Fruit fly (Drosophila melanogaster) S2 (cell line): ENCODE measurements around the gene e.

Experiments
- CG8478 ChIP-seq: fragments of >200 bp; optimal IDR thresholded peaks from 2 replicates; lab custom pipeline; 2018
- CTCF ChIP-seq, 2 experiments: fragments of >200 bp; optimal IDR thresholded peaks; 2 replicates each; lab custom pipeline; 2018

Gene e

DNA sequence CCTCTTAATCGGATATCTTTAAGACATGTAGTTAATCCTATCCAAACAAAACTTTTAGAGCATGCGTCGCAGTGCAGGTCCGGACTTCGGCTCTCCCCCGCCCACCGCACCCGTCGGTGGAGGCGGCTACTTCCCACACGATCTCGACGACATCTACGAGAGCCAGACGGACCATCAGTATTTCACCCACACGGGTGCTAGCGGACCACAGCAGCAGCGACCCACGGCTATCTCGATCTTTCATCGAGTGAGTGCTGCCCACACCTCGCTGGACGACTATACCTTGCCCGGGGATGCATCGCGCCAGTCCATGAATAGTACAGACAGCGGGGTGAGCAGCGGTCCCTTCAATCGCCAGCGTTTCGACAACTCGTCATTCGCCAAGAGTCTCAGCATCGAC lies 35.4 kb downstream of the e start:
- no peak for TF ChIP-seq CG8478
- no peak for TF ChIP-seq CTCF (optimal IDR thresholded peaks at IDR 0.05; lab: Kevin White, UChicago)

DNA sequence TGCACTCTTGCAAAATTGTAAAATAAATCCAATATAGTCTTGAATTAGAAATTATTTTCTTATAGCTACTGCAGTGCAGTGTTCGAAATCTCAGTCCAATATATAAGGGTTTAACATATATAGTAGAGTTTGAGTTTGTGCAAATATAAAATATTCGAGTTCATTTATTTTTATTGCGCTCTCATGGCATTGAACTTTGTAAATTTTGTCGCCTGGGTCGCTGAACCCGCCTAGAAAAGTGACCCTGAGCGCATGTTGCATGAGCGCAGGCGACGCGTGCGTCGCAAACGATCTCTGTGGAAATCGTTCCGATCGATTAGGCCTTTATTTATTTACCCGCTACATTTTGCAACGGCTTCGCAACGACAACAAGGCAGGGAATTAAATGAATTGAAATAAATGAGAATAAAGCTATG lies 37.0 kb downstream of the e start:
- no peak for TF ChIP-seq CG8478
- TF ChIP-seq CTCF (optimal IDR thresholded peaks at IDR 0.05; lab: Kevin White, UChicago): no peak

DNA sequence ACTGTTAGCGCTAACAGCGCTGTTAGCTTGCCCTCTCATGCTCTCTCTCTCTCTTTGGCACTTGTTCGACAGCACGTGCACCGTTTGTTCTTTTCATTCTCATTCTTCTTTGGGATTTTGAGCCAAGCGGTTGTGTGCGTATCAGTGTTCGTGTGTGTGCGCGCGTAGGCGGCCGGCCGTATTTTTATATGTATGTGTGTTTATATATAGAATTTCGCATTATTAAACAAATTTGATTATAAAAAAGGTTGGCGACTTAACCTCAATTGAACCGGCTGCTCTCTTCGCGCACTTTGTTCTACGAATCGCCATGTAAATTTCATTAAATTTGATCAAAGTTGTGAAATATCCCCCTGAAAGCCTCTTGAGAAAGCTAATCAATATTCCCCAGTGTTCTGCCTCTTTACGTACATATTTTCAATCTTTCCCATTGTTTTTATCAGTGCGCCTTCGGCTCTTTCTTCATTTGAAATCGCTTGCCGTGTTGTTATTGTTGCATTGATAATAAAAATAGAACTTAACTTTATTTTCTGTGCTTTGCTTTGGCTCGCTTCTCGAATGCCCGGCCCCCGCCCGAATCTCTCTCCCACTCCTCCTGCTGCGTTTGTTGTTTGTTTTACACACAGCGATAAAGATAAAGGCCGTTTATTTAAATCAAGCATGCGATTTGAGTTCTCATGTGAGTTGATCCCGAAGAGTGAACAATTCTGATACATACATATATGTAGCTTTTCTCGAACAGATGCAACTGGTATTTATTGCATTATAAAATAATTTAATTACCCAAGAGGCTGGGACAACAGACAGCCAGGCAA lies 37.7 kb downstream of the e start:
- TF ChIP-seq CG8478: no peak
- no peak for TF ChIP-seq CTCF (optimal IDR thresholded peaks at IDR 0.05; lab: Kevin White, UChicago)

DNA sequence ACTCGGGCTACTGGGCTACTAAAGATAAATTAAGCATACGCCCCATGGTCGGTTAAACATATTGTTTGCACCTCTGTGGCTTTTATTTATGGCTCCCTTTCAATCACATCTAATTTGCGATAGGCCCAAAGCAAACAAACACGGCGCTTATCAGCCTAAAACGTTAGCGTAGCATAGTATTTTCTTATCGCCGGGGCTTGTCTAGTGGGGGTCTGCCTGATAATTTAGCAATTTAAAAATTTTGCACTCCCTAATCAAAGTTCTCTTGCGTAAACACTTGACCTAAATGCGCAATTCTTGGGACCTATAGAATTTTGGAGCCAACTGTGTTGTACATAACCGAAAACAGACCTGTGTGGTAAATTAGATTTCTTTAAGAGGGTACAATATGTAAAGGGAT lies 38.9 kb downstream of the e start:
- TF ChIP-seq CTCF (optimal IDR thresholded peaks at IDR 0.05; lab: Kevin White, UChicago) (no peak), CG8478 (no peak)

DNA sequence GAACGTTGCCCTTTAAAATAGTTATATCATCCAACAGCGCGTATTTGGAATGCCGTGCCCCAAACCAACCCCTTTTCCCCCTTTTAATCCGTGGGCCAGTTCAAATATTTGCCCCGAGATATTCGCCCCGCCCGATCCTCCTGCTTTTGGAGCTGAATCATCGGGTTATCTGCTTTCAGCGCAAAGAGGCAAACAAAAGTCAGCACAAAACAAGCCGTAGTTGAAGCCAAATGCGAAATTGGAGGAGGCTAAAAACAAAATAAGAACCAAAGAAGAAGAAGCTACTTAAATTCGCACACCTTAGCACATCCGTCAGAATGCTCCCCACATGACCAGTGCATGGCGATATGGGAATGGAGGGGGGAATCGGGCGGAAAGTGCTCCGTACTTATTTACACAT lies 39.4 kb downstream of the e start:
- TF ChIP-seq CG8478 (no peak), CTCF (optimal IDR thresholded peaks at IDR 0.05; lab: Kevin White, UChicago) (no peak)

DNA sequence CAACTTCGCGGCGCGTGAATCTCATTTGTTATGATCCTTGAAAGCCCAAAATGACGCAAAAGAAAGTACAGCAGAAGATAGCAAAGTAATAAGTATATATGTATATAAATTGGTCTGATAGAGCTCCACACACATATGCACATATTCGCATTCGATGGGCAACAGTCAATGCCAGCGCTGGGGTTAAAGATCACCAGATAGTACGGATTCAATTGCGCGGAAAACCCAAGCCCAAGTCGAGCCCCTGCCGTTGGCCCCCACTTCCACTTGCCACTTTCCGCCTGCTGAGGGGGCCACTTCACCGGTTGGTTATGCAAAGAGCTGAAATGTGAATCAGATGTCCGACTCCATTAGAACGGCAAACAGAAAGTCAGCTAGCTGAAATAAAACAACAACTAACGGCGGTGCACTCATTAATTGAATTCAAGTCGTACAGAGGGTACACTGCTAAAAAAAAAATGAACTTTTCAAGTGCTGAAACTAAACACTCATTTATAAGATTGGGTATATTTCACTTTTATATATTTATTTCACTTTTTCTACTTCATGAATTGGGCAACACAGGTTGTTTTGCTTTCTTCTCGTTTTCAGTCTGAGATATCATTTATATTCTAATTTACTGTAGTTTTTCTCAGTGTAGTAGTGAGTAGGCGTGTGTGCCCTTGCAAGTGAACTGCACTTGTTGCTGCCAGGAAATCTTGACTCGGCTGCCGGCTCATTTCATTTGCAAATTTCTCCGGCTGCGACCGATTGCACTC lies 41.6 kb downstream of the e start:
- TF ChIP-seq CTCF (optimal IDR thresholded peaks at IDR 0.05; lab: Kevin White, UChicago) (no peak), CG8478 (no peak)

DNA sequence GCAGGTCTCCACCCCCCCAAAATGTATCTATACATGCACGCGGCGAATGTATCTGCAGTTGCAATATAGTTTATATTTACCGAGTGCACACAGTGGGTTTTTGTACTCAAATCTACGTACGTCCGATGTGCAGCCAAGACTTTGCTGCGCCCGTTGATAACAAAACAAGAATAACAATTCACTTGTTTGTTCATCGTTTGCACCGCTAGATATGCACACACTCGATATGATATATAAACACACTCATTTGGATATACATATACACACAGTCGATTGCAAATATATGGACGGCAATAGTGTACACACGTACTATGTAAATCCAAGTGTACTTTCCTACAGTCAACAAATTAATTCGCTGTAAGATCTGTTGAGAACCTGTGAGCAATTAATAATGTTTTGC lies 43.2 kb downstream of the e start:
- TF ChIP-seq CTCF (optimal IDR thresholded peaks at IDR 0.05; lab: Kevin White, UChicago) (no peak), CG8478 (no peak)

DNA sequence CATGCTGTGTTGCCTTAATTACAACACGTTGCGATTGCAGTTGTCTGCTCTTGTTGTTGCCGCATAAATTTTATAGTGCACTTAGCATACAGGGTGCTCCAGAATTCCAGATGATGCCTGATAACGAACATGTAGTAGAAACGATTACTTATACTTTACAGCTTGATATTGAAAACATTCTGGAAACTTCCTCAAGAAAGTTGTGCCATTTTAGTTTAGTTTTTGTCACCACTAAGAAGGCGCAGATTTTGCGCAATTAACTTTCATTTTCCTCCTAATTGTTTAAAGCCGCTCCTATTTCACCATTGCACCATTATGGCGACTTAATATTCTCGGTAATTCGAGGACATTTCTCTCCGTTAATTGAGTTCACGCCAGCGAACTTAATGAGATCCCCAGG lies 44.7 kb downstream of the e start:
- TF ChIP-seq CG8478: no peak

DNA sequence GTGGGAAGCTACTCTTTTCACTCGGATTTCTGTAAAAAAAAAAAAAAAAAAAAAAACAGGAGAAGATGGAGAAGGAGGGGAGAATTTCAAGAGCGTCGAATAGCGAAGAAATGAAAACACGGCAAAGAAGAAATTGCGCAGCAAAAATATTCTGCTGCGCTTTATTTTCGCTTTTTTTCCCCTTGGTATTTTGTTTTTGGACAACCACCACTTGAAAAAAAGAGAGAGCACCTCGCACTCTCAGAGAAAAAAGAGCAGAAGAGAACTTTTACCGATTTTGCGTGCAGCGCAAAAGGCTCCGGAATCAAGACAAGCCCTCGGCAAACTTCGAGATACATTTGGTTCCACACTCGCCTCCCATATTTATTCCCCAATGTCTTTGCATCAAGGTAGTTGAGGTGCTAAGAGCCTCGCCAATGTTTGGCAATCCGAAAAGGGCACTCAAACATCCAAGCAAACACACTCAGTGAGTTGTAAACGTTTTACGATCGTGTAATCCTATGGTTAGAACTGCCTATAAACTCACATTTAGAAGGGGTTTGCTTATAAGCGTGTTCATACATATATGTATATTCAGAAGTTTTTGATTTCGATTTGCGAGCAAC lies 46.1 kb downstream of the e start:
- TF ChIP-seq CTCF (optimal IDR thresholded peaks at IDR 0.05; lab: Kevin White, UChicago): no peak
- TF ChIP-seq CG8478: no peak

DNA sequence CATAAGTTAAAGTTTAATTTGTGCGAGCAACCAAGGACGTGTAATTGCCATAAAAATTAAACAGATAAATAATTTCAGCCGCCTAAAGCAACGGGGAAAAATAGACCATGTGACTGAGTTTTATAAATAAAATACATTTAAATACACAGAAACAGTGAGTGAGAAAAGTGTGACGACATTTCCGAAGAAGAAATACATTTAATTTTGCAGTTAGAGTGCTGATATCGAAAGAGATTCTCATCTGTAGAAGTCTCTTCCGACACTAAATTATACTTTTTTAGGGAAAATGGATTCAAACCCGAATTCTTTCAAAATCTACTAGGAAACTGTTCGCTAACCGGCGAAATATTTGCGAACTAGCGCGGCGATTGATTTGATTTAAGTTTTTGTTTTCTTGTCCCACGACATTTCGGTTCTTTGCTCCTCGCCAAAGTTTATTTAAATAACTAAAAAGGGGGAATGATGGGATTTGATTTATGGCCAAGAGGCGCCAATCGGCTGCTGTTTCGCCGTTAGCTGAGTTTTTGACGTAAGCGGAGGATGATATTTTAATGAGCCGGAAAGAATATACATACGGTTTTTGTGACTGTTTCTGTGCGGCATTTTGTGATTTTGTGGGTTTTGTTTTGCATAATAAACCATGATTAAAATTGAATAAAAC lies 47.3 kb downstream of the e start:
- TF ChIP-seq CTCF (optimal IDR thresholded peaks at IDR 0.05; lab: Kevin White, UChicago): no peak
- no peak for TF ChIP-seq CG8478

DNA sequence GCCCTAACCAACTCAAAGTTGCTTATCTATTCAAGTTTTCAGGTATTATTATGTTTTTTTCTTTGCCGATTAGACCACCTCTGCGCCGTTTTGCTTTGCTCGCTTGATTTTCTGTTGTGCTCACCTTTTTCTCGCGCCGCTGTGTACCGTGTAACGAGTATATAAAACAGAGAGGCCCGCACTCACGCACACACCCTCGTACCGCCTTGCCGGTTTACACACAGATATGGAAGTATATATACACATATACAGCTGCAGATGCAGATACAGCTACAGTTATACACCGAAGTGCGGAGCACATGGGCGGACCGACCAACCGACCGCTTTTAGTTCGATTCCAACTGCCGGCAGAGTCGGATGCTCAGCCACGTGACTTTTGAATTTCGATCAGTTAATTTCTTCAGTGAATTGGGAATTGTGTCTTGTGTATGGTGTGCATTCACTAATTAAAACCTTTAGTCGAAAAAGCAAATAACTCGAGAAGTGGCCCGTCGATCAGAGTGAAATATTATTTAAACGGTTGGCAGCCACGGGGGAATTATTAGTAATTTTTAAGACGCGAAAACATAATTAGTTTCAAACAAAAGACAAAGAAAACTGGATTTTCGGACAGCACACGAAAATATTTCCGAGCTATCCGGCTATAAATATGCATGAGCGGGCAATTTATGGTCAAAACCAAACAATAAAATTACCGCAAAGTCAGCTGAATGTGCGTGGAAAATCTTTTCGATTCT lies 48.3 kb downstream of the e start:
- TF ChIP-seq CG8478: no peak
- no peak for TF ChIP-seq CTCF (optimal IDR thresholded peaks at IDR 0.05; lab: Kevin White, UChicago)

DNA sequence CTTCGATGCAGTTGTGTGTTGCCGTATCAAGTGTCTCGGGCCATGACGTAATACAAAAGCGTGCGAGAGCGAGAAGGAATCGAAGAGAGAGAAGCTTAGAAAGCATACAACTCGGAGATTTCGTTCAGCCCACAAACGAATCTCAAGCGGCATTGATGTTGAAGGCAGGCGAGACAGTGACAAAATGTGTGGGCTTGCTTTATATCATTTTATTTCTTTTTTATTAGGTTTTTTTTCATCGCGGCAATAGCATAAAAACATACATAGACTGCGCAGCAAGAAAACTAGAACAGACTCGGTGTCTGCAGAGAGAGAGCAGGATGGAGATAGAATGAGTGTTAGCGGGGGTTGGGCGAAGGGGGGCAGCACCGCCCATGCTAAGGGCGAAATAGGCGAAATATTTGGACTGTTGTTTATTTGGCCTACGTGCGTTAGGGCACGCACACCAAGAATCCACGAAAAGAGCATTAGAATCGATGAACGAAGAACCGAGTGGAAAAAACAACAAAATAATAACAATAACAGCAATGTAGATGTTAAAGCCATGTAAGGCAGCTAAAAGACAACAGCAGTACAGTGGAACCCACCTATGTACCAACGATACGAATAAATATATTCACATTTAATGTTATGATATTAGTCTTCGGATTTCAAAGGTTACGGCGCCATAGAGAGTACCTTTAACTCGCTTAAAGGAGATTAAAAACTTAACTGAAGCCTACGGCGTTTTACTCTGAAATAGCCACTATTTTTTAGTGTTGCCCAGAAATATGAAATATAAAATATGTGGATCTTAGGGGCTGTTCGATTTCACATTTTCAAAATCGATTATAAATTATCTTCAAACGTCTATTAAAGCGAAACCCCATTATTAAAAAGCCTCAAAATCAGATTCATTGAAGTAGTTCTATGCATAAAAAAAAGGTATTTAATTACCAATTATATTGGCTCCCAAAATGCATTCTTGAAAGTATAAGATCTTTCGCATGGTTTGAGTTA lies 49.3 kb downstream of the e start:
- TF ChIP-seq CTCF (optimal IDR thresholded peaks at IDR 0.05; lab: Kevin White, UChicago): no peak
- no peak for TF ChIP-seq CG8478

DNA sequence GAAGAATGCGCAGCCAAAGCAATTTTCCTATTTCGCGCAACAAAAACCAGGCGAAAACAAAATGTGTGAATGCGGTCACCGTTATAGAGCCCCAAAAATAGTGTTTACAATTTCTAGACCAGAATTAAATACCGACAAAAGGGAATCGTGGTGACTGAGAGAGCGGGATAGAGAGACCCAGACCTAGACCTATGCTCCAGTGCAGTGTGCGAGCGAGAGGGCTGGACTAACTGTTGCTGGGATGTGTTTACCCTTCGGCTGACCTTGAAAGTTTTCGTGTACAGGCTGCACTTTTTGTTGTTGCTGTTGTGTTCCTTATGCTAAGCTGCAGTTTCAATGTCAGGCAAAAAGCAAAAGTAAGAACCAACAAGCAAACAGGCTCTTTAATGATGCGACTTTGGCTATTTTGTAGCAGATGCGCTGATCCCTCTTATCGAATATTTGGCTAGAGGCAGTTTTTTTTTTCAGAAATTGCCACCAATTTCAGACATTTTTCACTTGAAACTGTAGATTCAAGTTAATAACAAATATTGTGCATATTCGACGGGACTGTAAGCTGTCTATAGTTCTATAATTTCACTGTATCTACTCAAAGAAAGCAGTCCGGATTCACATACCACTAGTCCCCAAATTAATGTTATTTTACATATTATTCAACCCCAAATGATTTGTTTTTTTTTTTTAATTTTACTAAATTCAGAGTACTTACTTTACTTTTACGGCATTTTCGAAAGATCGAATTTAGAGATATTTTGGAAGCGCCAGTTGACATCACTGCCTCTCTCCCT lies 50.2 kb downstream of the e start:
- TF ChIP-seq CTCF (optimal IDR thresholded peaks at IDR 0.05; lab: Kevin White, UChicago) (no peak), CG8478 (no peak)
